Worm (Caenorhabditis elegans): Measurements from ENCODE around the gene K03B8.8.

K03B8.8 gene

ce11 chrV:11383032-11383431, 27.8 kb downstream of the K03B8.8 start, which contains the start of gene F55C10.5:
Gene F55C10.5 (plus strand): TSS chrV:11383105.
- TF ChIP-seq unc-39 (tag; optimal IDR thresholded peaks at IDR 0.05), result no peak
- no peak for TF ChIP-seq ama-1 (optimal IDR thresholded peaks at IDR 0.05)
- TF ChIP-seq ztf-1 (GFP tag; conservative IDR thresholded peaks at IDR 0.05), result no peak
- no peak for TF ChIP-seq skn-1 (tag; optimal IDR thresholded peaks at IDR 0.05)
- no peak for TF ChIP-seq snpc-4 (tag; optimal IDR thresholded peaks at IDR 0.05)
- TF ChIP-seq gmeb-1 (tag; optimal IDR thresholded peaks at IDR 0.05), result no peak
- no peak for TF ChIP-seq sem-4 (tag; optimal IDR thresholded peaks at IDR 0.05)
- TF ChIP-seq aly-2 (tag; optimal IDR thresholded peaks at IDR 0.05), result no peak
- TF ChIP-seq C34F6.9 (tag; optimal IDR thresholded peaks at IDR 0.05), result no peak
- no peak for TF ChIP-seq dmd-4 (tag; optimal IDR thresholded peaks at IDR 0.05)

ce11 chrV:11380571-11380970, 30.2 kb downstream of the K03B8.8 start:
- TF ChIP-seq sma-9 (GFP tag; optimal IDR thresholded peaks at IDR 0.05) (peak; percentile 16), sma-9 (tag; optimal IDR thresholded peaks at IDR 0.05) (no peak), nhr-12 (tag; optimal IDR thresholded peaks at IDR 0.05) (no peak)

ce11 chrV:11379341-11379740, 31.5 kb downstream of the K03B8.8 start:
- TF ChIP-seq nhr-237 (tag; optimal IDR thresholded peaks at IDR 0.05), result no peak

- TF ChIP-seq peb-1 (tag; optimal IDR thresholded peaks at IDR 0.05) (no peak), nhr-77 (tag; optimal IDR thresholded peaks at IDR 0.05) (no peak), fos-1 (tag; optimal IDR thresholded peaks at IDR 0.05) (peak; percentile 39), lin-39 (tag; optimal IDR thresholded peaks at IDR 0.05) (no peak), unc-39 (tag; optimal IDR thresholded peaks at IDR 0.05) (no peak), elt-1 (tag; optimal IDR thresholded peaks at IDR 0.05) (no peak), nhr-12 (tag; optimal IDR thresholded peaks at IDR 0.05) (no peak), unc-62 (GFP tag; optimal IDR thresholded peaks at IDR 0.05) (no peak), snpc-4 (tag; optimal IDR thresholded peaks at IDR 0.05) (peak; percentile 40), ZK546.5 (tag; optimal IDR thresholded peaks at IDR 0.05) (no peak), nhr-21 (tag; optimal IDR thresholded peaks at IDR 0.05) (peak; percentile 45), egl-27 (tag; optimal IDR thresholded peaks at IDR 0.05) (peak; percentile 17), alr-1 (tag; optimal IDR thresholded peaks at IDR 0.05) (no peak), nhr-23 (tag; optimal IDR thresholded peaks at IDR 0.05) (no peak), sma-3 (GFP tag; optimal IDR thresholded peaks at IDR 0.05) (no peak), gmeb-1 (tag; optimal IDR thresholded peaks at IDR 0.05) (peak; percentile 57), C34F6.9 (tag; optimal IDR thresholded peaks at IDR 0.05) (peak; percentile 91), mbf-1 (tag; optimal IDR thresholded peaks at IDR 0.05) (no peak), nhr-10 (tag; optimal IDR thresholded peaks at IDR 0.05) (no peak), ztf-4 (tag; optimal IDR thresholded peaks at IDR 0.05) (peak; percentile 33), ztf-1 (GFP tag; conservative IDR thresholded peaks at IDR 0.05) (no peak), mab-5 (tag; optimal IDR thresholded peaks at IDR 0.05) (peak; percentile 53), blmp-1 (tag; optimal IDR thresholded peaks at IDR 0.05; ENCODE audit: insufficient read depth) (no peak), mdl-1 (tag; optimal IDR thresholded peaks at IDR 0.05) (no peak), crh-2 (tag; optimal IDR thresholded peaks at IDR 0.05) (peak; percentile 80), lsy-2 (tag; optimal IDR thresholded peaks at IDR 0.05) (peak; percentile 13 to 79), F13H6.1 (tag; optimal IDR thresholded peaks at IDR 0.05) (peak; percentile 79), nhr-237 (tag; optimal IDR thresholded peaks at IDR 0.05) (no peak), lin-13 (GFP tag; optimal IDR thresholded peaks at IDR 0.05) (no peak), ztf-11 (tag; optimal IDR thresholded peaks at IDR 0.05) (no peak), Y55F3AM.14 (GFP tag; optimal IDR thresholded peaks at IDR 0.05) (no peak), aly-2 (tag; optimal IDR thresholded peaks at IDR 0.05) (no peak), sem-4 (tag; optimal IDR thresholded peaks at IDR 0.05) (peak; percentile 43), zag-1 (tag; optimal IDR thresholded peaks at IDR 0.05) (peak; percentile 68), nhr-129 (tag; optimal IDR thresholded peaks at IDR 0.05) (peak; percentile 53), nhr-25 (tag; optimal IDR thresholded peaks at IDR 0.05) (no peak), sma-9 (GFP tag; optimal IDR thresholded peaks at IDR 0.05) (peak; percentile 78), sma-9 (tag; optimal IDR thresholded peaks at IDR 0.05) (no peak), ceh-82 (tag; optimal IDR thresholded peaks at IDR 0.05) (no peak), dmd-4 (tag; optimal IDR thresholded peaks at IDR 0.05) (no peak), nhr-11 (tag; optimal IDR thresholded peaks at IDR 0.05) (no peak), ama-1 (optimal IDR thresholded peaks at IDR 0.05) (no peak), unc-55 (GFP tag; optimal IDR thresholded peaks at IDR 0.05) (peak; percentile 87), lin-11 (tag; optimal IDR thresholded peaks at IDR 0.05) (peak; percentile 82), skn-1 (tag; optimal IDR thresholded peaks at IDR 0.05) (no peak), ceh-16 (tag; optimal IDR thresholded peaks at IDR 0.05) (no peak)
Measured at ce11 chrV:11375150-11375792, 35.5 kb downstream of the K03B8.8 start, which contains the start of gene cnb-1. Gene cnb-1 (plus strand): TSS chrV:11375742.
